Worm (Caenorhabditis elegans): Measurements from ENCODE around the gene C13F10.5.
A peak's percentile ranks its signal among the peaks of the same experiment; 100 is the strongest.

Gene C13F10.5

DNA sequence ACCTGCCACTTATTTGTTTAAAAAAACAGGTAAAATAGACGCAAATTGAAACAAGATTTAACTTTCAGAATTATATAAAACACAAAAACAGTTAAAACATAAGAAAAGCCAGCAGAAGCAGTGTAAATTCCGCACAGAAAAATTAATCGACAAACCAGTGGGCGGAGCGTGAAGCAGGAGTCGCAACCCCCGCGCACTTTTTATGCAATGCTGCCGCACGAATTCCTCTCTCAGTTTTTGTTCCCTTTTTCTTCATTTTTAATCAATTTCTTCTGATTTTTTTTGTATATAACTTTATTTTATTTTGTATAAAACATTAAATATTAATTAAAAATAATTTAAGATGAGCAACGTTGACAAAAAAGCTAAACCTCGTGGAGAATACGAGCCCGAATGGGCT, 12.0 kb upstream of the C13F10.5 start, which contains the start of the genes gei-6 and krr-1 (continued):
- no peak for TF ChIP-seq unc-62 (GFP tag; optimal IDR thresholded peaks at IDR 0.05 in 1 of 2)
- no peak for TF ChIP-seq unc-62 (tag; optimal IDR thresholded peaks at IDR 0.05)
- peak; percentile 35 for TF ChIP-seq lin-15B (tag; optimal IDR thresholded peaks at IDR 0.05)
- TF ChIP-seq nhr-76 (tag; optimal IDR thresholded peaks at IDR 0.05), result no peak
- TF ChIP-seq ces-1 (GFP tag; optimal IDR thresholded peaks at IDR 0.05), result no peak
- no peak for TF ChIP-seq mdl-1 (tag; optimal IDR thresholded peaks at IDR 0.05)
- no peak for TF ChIP-seq ZK337.2 (GFP tag; IDR thresholded peaks at IDR 0.05)
- TF ChIP-seq egl-27 (tag; optimal IDR thresholded peaks at IDR 0.05), result no peak
- no peak for TF ChIP-seq T20F7.1 (GFP tag; optimal IDR thresholded peaks at IDR 0.05)
- no peak for TF ChIP-seq Y105C5A.15 (GFP tag; IDR thresholded peaks at IDR 0.05)
- TF ChIP-seq F37D6.2 (tag; optimal IDR thresholded peaks at IDR 0.05), result no peak
- no peak for TF ChIP-seq nhr-6 (tag; optimal IDR thresholded peaks at IDR 0.05)
- TF ChIP-seq lin-29 (GFP tag; IDR thresholded peaks at IDR 0.05), result no peak
- no peak for TF ChIP-seq spr-1 (tag; optimal IDR thresholded peaks at IDR 0.05)
- TF ChIP-seq dve-1 (tag; optimal IDR thresholded peaks at IDR 0.05; ENCODE audit: insufficient read depth), result peak; percentile 46
- no peak for TF ChIP-seq dmd-6 (GFP tag; IDR thresholded peaks at IDR 0.05)
- TF ChIP-seq mxl-2 (GFP tag; conservative IDR thresholded peaks at IDR 0.05), result no peak
- TF ChIP-seq dmd-9 (GFP tag; IDR thresholded peaks at IDR 0.05), result no peak
- TF ChIP-seq ceh-28 (tag; optimal IDR thresholded peaks at IDR 0.05), result no peak
- TF ChIP-seq Y48G9A.11 (GFP tag; IDR thresholded peaks at IDR 0.05), result no peak
- 0 out of 2 replicates have a peak, but pooled peaks have one; percentile 45 for TF ChIP-seq arid-1 (GFP tag; conservative IDR thresholded peaks at IDR 0.05)
- TF ChIP-seq ctbp-1 (GFP tag; IDR thresholded peaks at IDR 0.05), result no peak
- TF ChIP-seq F44E2.7 (GFP tag; IDR thresholded peaks at IDR 0.05), result no peak
- no peak for TF ChIP-seq daf-19 (GFP tag; conservative IDR thresholded peaks at IDR 0.05)
- TF ChIP-seq R02D3.7 (tag; optimal IDR thresholded peaks at IDR 0.05), result no peak
- TF ChIP-seq zag-1 (tag; optimal IDR thresholded peaks at IDR 0.05), result no peak
- no peak for TF ChIP-seq skn-1 (tag; optimal IDR thresholded peaks at IDR 0.05)
- no peak for TF ChIP-seq daf-16 (GFP tag; optimal IDR thresholded peaks at IDR 0.05)
- TF ChIP-seq daf-16 (tag; optimal IDR thresholded peaks at IDR 0.05), result peak; percentile 24
- no peak for TF ChIP-seq gei-8 (GFP tag; optimal IDR thresholded peaks at IDR 0.05)
- no peak for TF ChIP-seq daf-8 (GFP tag; IDR thresholded peaks at IDR 0.05)
- no peak for TF ChIP-seq aly-2 (tag; optimal IDR thresholded peaks at IDR 0.05)
- no peak for TF ChIP-seq D1046.2 (GFP tag; IDR thresholded peaks at IDR 0.05)
- no peak for TF ChIP-seq mdt-29 (GFP tag; IDR thresholded peaks at IDR 0.05)
- TF ChIP-seq mes-2 (tag; optimal IDR thresholded peaks at IDR 0.05; ENCODE audit: poor library complexity, severe bottlenecking), result peak; percentile 85
- TF ChIP-seq F49E8.2 (tag; optimal IDR thresholded peaks at IDR 0.05; ENCODE audit: borderline replicate concordance), result no peak
- no peak for TF ChIP-seq T26A8.4 (GFP tag; IDR thresholded peaks at IDR 0.05)
- peak; percentile 30 for TF ChIP-seq aha-1 (tag)
- TF ChIP-seq hlh-30 (tag; optimal IDR thresholded peaks at IDR 0.05; ENCODE audit: insufficient read depth), result peak; percentile 11
- no peak for TF ChIP-seq dmd-8 (GFP tag; IDR thresholded peaks at IDR 0.05)
- no peak for TF ChIP-seq F10B5.3 (tag; optimal IDR thresholded peaks at IDR 0.05)
- no peak for TF ChIP-seq lin-1 (GFP tag; IDR thresholded peaks at IDR 0.05)
- no peak for TF ChIP-seq unc-39 (tag; optimal IDR thresholded peaks at IDR 0.05)
- TF ChIP-seq egl-43 (GFP tag; IDR thresholded peaks at IDR 0.05), result 0 out of 2 replicates have a peak, but pooled peaks have one; percentile 33
- no peak for TF ChIP-seq nhr-48 (tag; optimal IDR thresholded peaks at IDR 0.05)
- TF ChIP-seq snpc-1.2 (GFP tag; IDR thresholded peaks at IDR 0.05), result no peak
- no peak for TF ChIP-seq ztf-11 (tag; optimal IDR thresholded peaks at IDR 0.05)
- no peak for TF ChIP-seq ama-1 (optimal IDR thresholded peaks at IDR 0.05)
- TF ChIP-seq fos-1 (tag; optimal IDR thresholded peaks at IDR 0.05), result no peak
- no peak for TF ChIP-seq nhr-237 (tag; optimal IDR thresholded peaks at IDR 0.05)
- peak; percentile 6 for TF ChIP-seq unc-130 (GFP tag; optimal IDR thresholded peaks at IDR 0.05)
- no peak for TF ChIP-seq lin-39 (tag; optimal IDR thresholded peaks at IDR 0.05)
- peak; percentile 25 for TF ChIP-seq rbr-2 (tag; optimal IDR thresholded peaks at IDR 0.05)
- no peak for TF ChIP-seq nhr-42 (GFP tag; IDR thresholded peaks at IDR 0.05)

Measured in whole organism, L4 larva.